Worm (Caenorhabditis elegans): ENCODE results near the gene nmr-2.

ce11 chrV:15016795-15017429 is 5.5 kb upstream of the nmr-2 start:
- no peak for TF ChIP-seq pha-4 (tag; optimal IDR thresholded peaks at IDR 0.05)
- TF ChIP-seq mab-5 (tag; optimal IDR thresholded peaks at IDR 0.05) = no peak
- no peak for TF ChIP-seq nhr-237 (tag; optimal IDR thresholded peaks at IDR 0.05)
- TF ChIP-seq lin-13 (tag; optimal IDR thresholded peaks at IDR 0.05) = no peak
- no peak for TF ChIP-seq unc-39 (tag; optimal IDR thresholded peaks at IDR 0.05)
- TF ChIP-seq drap-1 (GFP tag; optimal IDR thresholded peaks at IDR 0.05) = no peak
- TF ChIP-seq elt-1 (tag; optimal IDR thresholded peaks at IDR 0.05; ENCODE audit: borderline replicate concordance, insufficient read depth) = no peak
- TF ChIP-seq ztf-11 (tag; optimal IDR thresholded peaks at IDR 0.05) = no peak
- no peak for TF ChIP-seq nhr-28 (tag; optimal IDR thresholded peaks at IDR 0.05)
- TF ChIP-seq unc-62 (GFP tag; optimal IDR thresholded peaks at IDR 0.05) = no peak
- TF ChIP-seq nhr-76 (tag; optimal IDR thresholded peaks at IDR 0.05) = no peak
- no peak for TF ChIP-seq blmp-1 (tag; optimal IDR thresholded peaks at IDR 0.05)

Data from whole organism, mixed stage, embryonic.